Worm (Caenorhabditis elegans) whole organism, L4 larva: Measurements from ENCODE around the gene B0334.20.

ENCODE experiments used
- F10B5.3 ChIP-seq: sonication (generic microtip); optimal IDR thresholded peaks from 2 replicates; lab custom pipeline; 2016; ENCODE audit warnings: mild to moderate bottlenecking, missing genetic modification characterization, missing compliant biosample characterization
- F37D6.2 ChIP-seq: sonication (generic microtip); optimal IDR thresholded peaks from 2 replicates; lab custom pipeline; 2016; ENCODE audit warnings: mild to moderate bottlenecking, missing genetic modification characterization, missing compliant biosample characterization
- T20F7.1 ChIP-seq: fragments of 200-800 bp; sonication (Bioruptor generic); optimal IDR thresholded peaks from 2 replicates; lab custom pipeline; 2018; ENCODE audit warnings: mild to moderate bottlenecking, missing genetic modification characterization, missing compliant biosample characterization
- T26A8.4 ChIP-seq: fragments of 200-800 bp; sonication (Bioruptor generic); IDR thresholded peaks from 2 replicates; pipeline ENCODE4 v1.3.6; 2022; ENCODE audit warnings: missing genetic modification characterization, missing compliant biosample characterization
- Y5F2A.4 ChIP-seq: fragments of 200-800 bp; sonication (Bioruptor generic); optimal IDR thresholded peaks from 2 replicates; lab custom pipeline; 2018; ENCODE audit warnings: mild to moderate bottlenecking, missing genetic modification characterization, missing compliant biosample characterization
- Y75B8A.6 ChIP-seq: fragments of 200-800 bp; sonication (Bioruptor generic); IDR thresholded peaks from 2 replicates; pipeline ENCODE4 v1.3.6; 2022; ENCODE audit warnings: missing genetic modification reagents, missing genetic modification characterization, missing compliant biosample characterization
- ZK337.2 ChIP-seq: fragments of 200-800 bp; sonication (Bioruptor generic); IDR thresholded peaks from 2 replicates; pipeline ENCODE4 v1.3.6; 2022; ENCODE audit warnings: missing genetic modification reagents, missing genetic modification characterization, missing compliant biosample characterization
- aly-2 ChIP-seq: sonication (generic microtip); optimal IDR thresholded peaks from 2 replicates; lab custom pipeline; 2018; ENCODE audit warnings: missing biosample characterization, missing genetic modification characterization
- ama-1 ChIP-seq: fragments of 150-350 bp; optimal IDR thresholded peaks from 2 replicates; lab custom pipeline; 2014; ENCODE audit warnings: inconsistent platforms, mixed read lengths
- arid-1 ChIP-seq: fragments of 200-800 bp; sonication (Bioruptor generic); conservative IDR thresholded peaks from 2 replicates; pipeline ENCODE4 v1.3.6; 2022; ENCODE audit warnings: missing genetic modification reagents, missing genetic modification characterization, missing compliant biosample characterization
- attf-4 ChIP-seq: sonication (generic microtip); optimal IDR thresholded peaks from 3 replicates; lab custom pipeline; 2017; ENCODE audit warnings: missing biosample characterization, missing genetic modification characterization
- ceh-44 ChIP-seq: fragments of 200-800 bp; sonication (Bioruptor generic); IDR thresholded peaks from 2 replicates; pipeline ENCODE4 v1.3.6; 2022; ENCODE audit warnings: missing genetic modification reagents, missing genetic modification characterization, missing compliant biosample characterization
- ceh-62 ChIP-seq: sonication (generic microtip); optimal IDR thresholded peaks from 2 replicates; lab custom pipeline; 2017; ENCODE audit warnings: missing biosample characterization, missing genetic modification characterization
- ceh-82 ChIP-seq: sonication (generic microtip); optimal IDR thresholded peaks from 2 replicates; lab custom pipeline; 2017; ENCODE audit warnings: missing biosample characterization, missing genetic modification characterization
- cey-2 ChIP-seq: sonication (generic microtip); optimal IDR thresholded peaks from 3 replicates; lab custom pipeline; 2017; ENCODE audit warnings: missing genetic modification characterization, mild to moderate bottlenecking, missing compliant biosample characterization, antibody characterized with exemption, borderline replicate concordance; ENCODE audit not compliant: insufficient read depth
- daf-16 ChIP-seq, 3 experiments: sonication (generic microtip); optimal IDR thresholded peaks; 2 replicates each; lab custom pipeline; 2016 to 2017; ENCODE audit warnings: missing genetic modification characterization in 3 of 3, missing genetic modification reagents in 3 of 3, mild to moderate bottlenecking in 2 of 3, missing compliant biosample characterization in 2 of 3, missing biosample characterization in 1 of 3, moderate library complexity in 1 of 3
- daf-19 ChIP-seq: fragments of 200-800 bp; sonication (Bioruptor generic); conservative IDR thresholded peaks from 2 replicates; pipeline ENCODE4 v1.3.6; 2022; ENCODE audit warnings: missing genetic modification characterization, missing compliant biosample characterization
- daf-8 ChIP-seq: fragments of 200-800 bp; sonication (Bioruptor generic); IDR thresholded peaks from 2 replicates; pipeline ENCODE4 v1.3.6; 2022; ENCODE audit warnings: missing genetic modification characterization, missing compliant biosample characterization
- dve-1 ChIP-seq: sonication (generic microtip); optimal IDR thresholded peaks from 2 replicates; lab custom pipeline; 2017; ENCODE audit warnings: antibody characterized with exemption, mild to moderate bottlenecking, missing genetic modification characterization, missing compliant biosample characterization; ENCODE audit not compliant: insufficient read depth
- egl-43 ChIP-seq: fragments of 200-800 bp; sonication (Bioruptor generic); IDR thresholded peaks from 2 replicates; pipeline ENCODE4 v1.3.6; 2022; ENCODE audit warnings: missing genetic modification reagents, missing genetic modification characterization, missing compliant biosample characterization
- gei-8 ChIP-seq: fragments of 200-800 bp; sonication (Bioruptor generic); optimal IDR thresholded peaks from 2 replicates; lab custom pipeline; 2018; ENCODE audit warnings: mild to moderate bottlenecking, missing genetic modification characterization, missing compliant biosample characterization
- hif-1 ChIP-seq, 2 experiments: sonication (generic microtip); optimal IDR thresholded peaks; 2 replicates each; lab custom pipeline; 2016 to 2017; ENCODE audit warnings: missing compliant biosample characterization in 2 of 2, missing genetic modification characterization in 2 of 2, missing genetic modification reagents in 2 of 2, missing genotype in 2 of 2, mild to moderate bottlenecking in 1 of 2
- hmg-1.1 ChIP-seq: fragments of 200-800 bp; sonication (Bioruptor generic); IDR thresholded peaks from 2 replicates; pipeline ENCODE4 v1.3.6; 2022; ENCODE audit warnings: missing genetic modification reagents, missing genetic modification characterization, missing compliant biosample characterization
- lin-13 ChIP-seq: fragments of 150-350 bp; optimal IDR thresholded peaks from 2 replicates; lab custom pipeline; 2014; ENCODE audit warnings: missing biosample characterization, missing genetic modification reagents, missing genetic modification characterization
- lir-3 ChIP-seq: sonication (generic microtip); optimal IDR thresholded peaks from 2 replicates; lab custom pipeline; 2016; ENCODE audit warnings: mild to moderate bottlenecking, missing genetic modification characterization, missing compliant biosample characterization
- madf-9 ChIP-seq: fragments of 200-800 bp; sonication (Bioruptor generic); conservative IDR thresholded peaks from 2 replicates; pipeline ENCODE4 v1.3.6; 2022; ENCODE audit warnings: missing genetic modification reagents, missing genetic modification characterization, missing compliant biosample characterization
- mdl-1 ChIP-seq, 2 experiments: fragments of 150-350 bp in 1 of 2; sonication (generic microtip) in 1 of 2; optimal IDR thresholded peaks; 2 replicates each; lab custom pipeline; 2014 to 2017; ENCODE audit warnings: missing biosample characterization in 2 of 2, missing genetic modification characterization in 2 of 2
- mep-1 ChIP-seq: fragments of 150-350 bp; sonication (generic microtip); optimal IDR thresholded peaks from 3 replicates; lab custom pipeline; 2014; ENCODE audit warnings: missing biosample characterization, missing genetic modification characterization
- mes-2 ChIP-seq: sonication (generic microtip); optimal IDR thresholded peaks from 2 replicates; lab custom pipeline; 2016; ENCODE audit warnings: missing genotype, mild to moderate bottlenecking, missing genetic modification characterization, missing compliant biosample characterization; ENCODE audit not compliant: poor library complexity, severe bottlenecking
- mxl-2 ChIP-seq: fragments of 200-800 bp; sonication (Bioruptor generic); conservative IDR thresholded peaks from 2 replicates; pipeline ENCODE4 v1.3.6; 2022; ENCODE audit warnings: missing genetic modification reagents, missing genetic modification characterization, missing compliant biosample characterization
- mxl-3 ChIP-seq: fragments of 200-800 bp; sonication (Bioruptor generic); optimal IDR thresholded peaks from 2 replicates; lab custom pipeline; 2018; ENCODE audit warnings: mild to moderate bottlenecking, missing genetic modification characterization, missing compliant biosample characterization
- nhr-10 ChIP-seq: fragments of 150-350 bp; optimal IDR thresholded peaks from 2 replicates; lab custom pipeline; 2014; ENCODE audit warnings: missing biosample characterization, missing genetic modification characterization
- nhr-237 ChIP-seq: sonication (generic microtip); optimal IDR thresholded peaks from 2 replicates; lab custom pipeline; 2017; ENCODE audit warnings: missing biosample characterization, missing genetic modification characterization
- nhr-25 ChIP-seq: sonication (generic microtip); optimal IDR thresholded peaks from 2 replicates; lab custom pipeline; 2017; ENCODE audit warnings: missing genetic modification characterization, mild to moderate bottlenecking, missing compliant biosample characterization, antibody characterized with exemption, moderate library complexity, borderline replicate concordance; ENCODE audit not compliant: insufficient read depth
- nhr-76 ChIP-seq: fragments of 150-350 bp; optimal IDR thresholded peaks from 2 replicates; lab custom pipeline; 2014; ENCODE audit warnings: missing biosample characterization, missing genetic modification characterization
- nhr-77 ChIP-seq: fragments of 150-350 bp; optimal IDR thresholded peaks from 2 replicates; lab custom pipeline; 2014; ENCODE audit warnings: missing biosample characterization, missing genetic modification characterization
- php-3 ChIP-seq: fragments of 200-800 bp; sonication (Bioruptor generic); IDR thresholded peaks from 2 replicates; pipeline ENCODE4 v1.3.6; 2022; ENCODE audit warnings: missing genetic modification reagents, missing genetic modification characterization, missing compliant biosample characterization
- saeg-2 ChIP-seq: fragments of 200-800 bp; sonication (Bioruptor generic); IDR thresholded peaks from 2 replicates; pipeline ENCODE4 v1.3.6; 2022; ENCODE audit warnings: missing genetic modification reagents, missing genetic modification characterization, missing compliant biosample characterization
- sdz-12 ChIP-seq: fragments of 200-800 bp; sonication (Bioruptor generic); optimal IDR thresholded peaks from 2 replicates; lab custom pipeline; 2018; ENCODE audit warnings: mild to moderate bottlenecking, missing genetic modification characterization, missing compliant biosample characterization
- set-16 ChIP-seq: fragments of 200-800 bp; sonication (Bioruptor generic); IDR thresholded peaks from 2 replicates; pipeline ENCODE4 v1.3.6; 2022; ENCODE audit warnings: missing genetic modification reagents, missing genetic modification characterization, missing compliant biosample characterization
- snpc-4 ChIP-seq: fragments of 150-350 bp; optimal IDR thresholded peaks from 2 replicates; lab custom pipeline; 2014; ENCODE audit warnings: missing biosample characterization, missing genetic modification characterization
- unc-62 ChIP-seq, 3 experiments: fragments of 150-350 bp in 1 of 3; sonication (generic microtip); optimal IDR thresholded peaks in 2 of 3; peaks in 1 of 3; 1 replicate in 1 of 3; 2 replicates in 2 of 3; lab custom pipeline; 2014 to 2017; ENCODE audit warnings: missing biosample characterization in 3 of 3, missing genetic modification characterization in 3 of 3, missing genetic modification reagents in 3 of 3, missing genotype in 1 of 3
- zag-1 ChIP-seq: fragments of 150-350 bp; optimal IDR thresholded peaks from 2 replicates; lab custom pipeline; 2014; ENCODE audit warnings: missing biosample characterization, missing genetic modification characterization
- zip-11 ChIP-seq: fragments of 200-800 bp; sonication (Bioruptor generic); IDR thresholded peaks from 2 replicates; pipeline ENCODE4 v1.3.6; 2022; ENCODE audit warnings: missing genetic modification characterization, missing compliant biosample characterization

Gene B0334.20

ce11 chrII:11486698-11487234 lies 13.5 kb downstream of the B0334.20 start, which contains the start of gene ttr-18:
ttr-18 (minus strand) TSS chrII:11486748.
- TF ChIP-seq hmg-1.1 (GFP tag; lab: Robert Waterston, UW) (no peak), dve-1 (tag; lab: Kevin White, UChicago) (peak; percentile 12), ceh-44 (GFP tag; lab: Robert Waterston, UW) (no peak)

ce11 chrII:11485200-11485599 lies 15.1 kb downstream of the B0334.20 start, which contains the start of gene twk-5:
twk-5 (minus strand) TSS chrII:11485300.
- peak; percentile 73 for TF ChIP-seq ama-1 (lab: Kevin White, UChicago)
- TF ChIP-seq attf-4 (tag; lab: Kevin White, UChicago): no peak

ce11 chrII:11484600-11484999 lies 15.7 kb downstream of the B0334.20 start:
- TF ChIP-seq aly-2: no peak
- no peak for TF ChIP-seq snpc-4 (tag; lab: Kevin White, UChicago)
- no peak for TF ChIP-seq ama-1 (lab: Kevin White, UChicago)
- TF ChIP-seq daf-16 (GFP tag; optimal IDR thresholded peaks at IDR 0.05; lab: Kevin White, UChicago): peak; percentile 61 to 91
- peak; percentile 68 for TF ChIP-seq daf-16 (tag; optimal IDR thresholded peaks at IDR 0.05; lab: Kevin White, UChicago)
- no peak for TF ChIP-seq ceh-62 (tag; lab: Kevin White, UChicago)
- TF ChIP-seq lir-3 (tag; lab: Kevin White, UChicago): peak; percentile 87
- TF ChIP-seq nhr-237 (tag; lab: Kevin White, UChicago): no peak
- peak; percentile 73 for TF ChIP-seq lin-13 (GFP tag; lab: Kevin White, UChicago)
- TF ChIP-seq daf-19: peak; percentile 97
- peak; percentile 79 for TF ChIP-seq php-3 (GFP tag; lab: Robert Waterston, UW)
- peak; percentile 44 for TF ChIP-seq nhr-25 (tag; lab: Kevin White, UChicago)
- TF ChIP-seq arid-1 (GFP tag; lab: Robert Waterston, UW): peak; percentile 97
- TF ChIP-seq nhr-10 (tag; lab: Kevin White, UChicago): no peak
- TF ChIP-seq mes-2 (tag; lab: Kevin White, UChicago): peak; percentile 88
- TF ChIP-seq madf-9 (GFP tag; lab: Robert Waterston, UW): peak; percentile 94
- TF ChIP-seq ceh-82 (tag; lab: Kevin White, UChicago): no peak
- TF ChIP-seq T20F7.1 (GFP tag; lab: Kevin White, UChicago): no peak
- TF ChIP-seq mep-1 (tag; lab: Kevin White, UChicago): no peak
- TF ChIP-seq unc-62 (GFP tag; optimal IDR thresholded peaks at IDR 0.05 in 1 of 2; lab: Kevin White, UChicago): peak in 1 of 2 experiments; percentile 37
- no peak for TF ChIP-seq unc-62 (tag; optimal IDR thresholded peaks at IDR 0.05; lab: Kevin White, UChicago)
- peak; percentile 88 for TF ChIP-seq mxl-3 (GFP tag; lab: Kevin White, UChicago)
- no peak for TF ChIP-seq zag-1 (tag; lab: Kevin White, UChicago)
- peak; percentile 56; the same call in 1 of the 2 replicates for TF ChIP-seq set-16
- TF ChIP-seq gei-8 (GFP tag; lab: Kevin White, UChicago): peak; percentile 84
- peak; percentile 72 for TF ChIP-seq F37D6.2
- peak; percentile 99 for TF ChIP-seq egl-43 (GFP tag; lab: Robert Waterston, UW)
- peak; percentile 64 for TF ChIP-seq nhr-77 (tag; lab: Kevin White, UChicago)
- peak; percentile 34 to 86 for TF ChIP-seq mdl-1 (tag; optimal IDR thresholded peaks at IDR 0.05; lab: Kevin White, UChicago)
- peak; percentile 79 for TF ChIP-seq sdz-12
- peak; percentile 78 for TF ChIP-seq dve-1 (tag; lab: Kevin White, UChicago)
- TF ChIP-seq cey-2 (tag; lab: Kevin White, UChicago): peak; percentile 49
- peak; percentile 91 for TF ChIP-seq ZK337.2 (GFP tag; lab: Robert Waterston, UW)
- peak; percentile 95 for TF ChIP-seq Y5F2A.4
- peak; percentile 44 to 84 for TF ChIP-seq hif-1 (tag; optimal IDR thresholded peaks at IDR 0.05; lab: Kevin White, UChicago)
- TF ChIP-seq mxl-2 (GFP tag; lab: Robert Waterston, UW): peak; percentile 75
- TF ChIP-seq zip-11 (GFP tag; lab: Robert Waterston, UW): peak; percentile 91
- TF ChIP-seq saeg-2 (GFP tag; lab: Robert Waterston, UW): peak; percentile 93
- TF ChIP-seq Y75B8A.6 (GFP tag; lab: Robert Waterston, UW): peak; percentile 87
- TF ChIP-seq T26A8.4: peak; percentile 88
- TF ChIP-seq nhr-76 (tag; lab: Kevin White, UChicago): no peak
- TF ChIP-seq ceh-44 (GFP tag; lab: Robert Waterston, UW): peak; percentile 92; the same call in 1 of the 2 replicates
- TF ChIP-seq daf-8 (GFP tag; lab: Robert Waterston, UW): no peak
- TF ChIP-seq F10B5.3 (tag; lab: Kevin White, UChicago): peak; percentile 77
